Fruit fly (Drosophila melanogaster) whole organism, embryonic: ENCODE data around the gene CG31525.

ENCODE experiments used
- CG11696 ChIP-seq: fragments of 200-800 bp; sonication (Bioruptor generic); IDR thresholded peaks from 2 replicates; pipeline ENCODE4 v1.3.6; 2022; ENCODE audit warnings: missing biosample characterization, missing genetic modification characterization
- CG14050 ChIP-seq: fragments of 200-800 bp; sonication (Bioruptor generic); IDR thresholded peaks from 3 replicates; pipeline ENCODE4 v1.3.6; 2022; ENCODE audit warnings: missing biosample characterization, missing genetic modification characterization
- CG15696 ChIP-seq: fragments of 200-800 bp; sonication (Bioruptor generic); optimal IDR thresholded peaks from 2 replicates; lab custom pipeline; 2019; ENCODE audit warnings: missing biosample characterization, mild to moderate bottlenecking, missing genetic modification characterization, moderate library complexity
- CG1603 ChIP-seq: fragments of 200-800 bp; sonication (Bioruptor generic); optimal IDR thresholded peaks from 2 replicates; lab custom pipeline; 2019; ENCODE audit warnings: missing biosample characterization, mild to moderate bottlenecking, missing genetic modification characterization, moderate library complexity
- CG1647 ChIP-seq: fragments of 200-800 bp; sonication (Bioruptor generic); optimal IDR thresholded peaks from 3 replicates; lab custom pipeline; 2016; ENCODE audit warnings: missing biosample characterization, missing genetic modification characterization
- CG17912 ChIP-seq: fragments of 200-800 bp; sonication (Bioruptor generic); optimal IDR thresholded peaks from 2 replicates; lab custom pipeline; 2018; ENCODE audit warnings: missing biosample characterization, mild to moderate bottlenecking, missing genetic modification characterization
- CG18476 ChIP-seq: fragments of 200-800 bp; sonication (Bioruptor generic); optimal IDR thresholded peaks from 2 replicates; lab custom pipeline; 2016; ENCODE audit warnings: missing biosample characterization, mild to moderate bottlenecking, missing genetic modification characterization
- CG18619 ChIP-seq: fragments of 200-800 bp; sonication (Bioruptor generic); optimal IDR thresholded peaks from 3 replicates; lab custom pipeline; 2017; ENCODE audit warnings: missing biosample characterization, mild to moderate bottlenecking, missing genetic modification characterization
- CG2202 ChIP-seq: fragments of 200-800 bp; sonication (Bioruptor generic); optimal IDR thresholded peaks from 2 replicates; lab custom pipeline; 2018; ENCODE audit warnings: missing biosample characterization, mild to moderate bottlenecking, missing genetic modification characterization
- CG30403 ChIP-seq: fragments of 200-800 bp; sonication (Bioruptor generic); optimal IDR thresholded peaks from 3 replicates; lab custom pipeline; 2016; ENCODE audit warnings: missing biosample characterization, missing genetic modification characterization
- CG32767 ChIP-seq: fragments of 200-800 bp; sonication (Bioruptor generic); IDR thresholded peaks from 2 replicates; pipeline ENCODE4 v1.3.6; 2022; ENCODE audit warnings: missing biosample characterization, missing genetic modification characterization
- CG34376 ChIP-seq: fragments of 200-800 bp; sonication (Bioruptor generic); optimal IDR thresholded peaks from 2 replicates; lab custom pipeline; 2018; ENCODE audit warnings: missing biosample characterization, mild to moderate bottlenecking, missing genetic modification characterization
- CG5953 ChIP-seq: fragments of 200-800 bp; sonication (Bioruptor generic); IDR thresholded peaks from 2 replicates; pipeline ENCODE4 v1.3.6; 2022; ENCODE audit warnings: missing biosample characterization, missing genetic modification characterization
- CG7556 ChIP-seq: fragments of 200-800 bp; sonication (Bioruptor generic); optimal IDR thresholded peaks from 2 replicates; lab custom pipeline; 2017; ENCODE audit warnings: missing biosample characterization, mild to moderate bottlenecking, missing genetic modification characterization
- CG8388 ChIP-seq: fragments of 200-800 bp; sonication (Bioruptor generic); optimal IDR thresholded peaks from 2 replicates; lab custom pipeline; 2019; ENCODE audit warnings: missing biosample characterization, mild to moderate bottlenecking, missing genetic modification characterization, moderate library complexity
- CG8765 ChIP-seq: fragments of 200-800 bp; sonication (Bioruptor generic); IDR thresholded peaks from 2 replicates; pipeline ENCODE4 v1.3.6; 2022; ENCODE audit warnings: missing biosample characterization, missing genetic modification characterization
- CG9932 ChIP-seq: fragments of 200-800 bp; sonication (Bioruptor generic); IDR thresholded peaks from 2 replicates; pipeline ENCODE4 v1.3.6; 2022; ENCODE audit warnings: missing biosample characterization, missing genetic modification characterization
- Dip3 ChIP-seq: fragments of 200-800 bp; sonication (Bioruptor generic); optimal IDR thresholded peaks from 3 replicates; lab custom pipeline; 2016; ENCODE audit warnings: missing biosample characterization, missing genetic modification characterization
- E2f2 ChIP-seq: fragments of 200-800 bp; sonication (Bioruptor generic); IDR thresholded peaks from 2 replicates; pipeline ENCODE4 v1.3.6; 2022; ENCODE audit warnings: missing biosample characterization, missing genetic modification characterization
- Eip74EF ChIP-seq, 2 experiments: fragments of 200-800 bp in 1 of 2; fragments of >200 bp in 1 of 2; sonication (Bioruptor generic) in 1 of 2; optimal IDR thresholded peaks; 2 replicates each; lab custom pipeline; 2017 to 2019; ENCODE audit warnings: missing biosample characterization in 2 of 2, missing genetic modification characterization in 2 of 2, mild to moderate bottlenecking in 1 of 2, moderate library complexity in 1 of 2
- Ets97D ChIP-seq: fragments of 200-800 bp; sonication (Bioruptor generic); optimal IDR thresholded peaks from 3 replicates; lab custom pipeline; 2016; ENCODE audit warnings: missing biosample characterization, missing genetic modification characterization
- Fer1 ChIP-seq: fragments of 200-800 bp; sonication (Bioruptor generic); optimal IDR thresholded peaks from 2 replicates; lab custom pipeline; 2017; ENCODE audit warnings: missing biosample characterization, mild to moderate bottlenecking, missing genetic modification characterization
- Gug ChIP-seq: fragments of 200-800 bp; sonication (Bioruptor generic); IDR thresholded peaks from 4 replicates; pipeline ENCODE4 v1.3.6; 2022; ENCODE audit warnings: missing biosample characterization, missing genetic modification characterization
- MESR4 ChIP-seq: fragments of 200-800 bp; sonication (Bioruptor generic); optimal IDR thresholded peaks from 2 replicates; lab custom pipeline; 2018; ENCODE audit warnings: missing biosample characterization, mild to moderate bottlenecking, missing genetic modification characterization, moderate library complexity
- Mrtf ChIP-seq: fragments of 200-800 bp; sonication (Bioruptor generic); IDR thresholded peaks from 3 replicates; pipeline ENCODE4 v1.3.6; 2022; ENCODE audit warnings: missing biosample characterization, missing genetic modification characterization
- NC2β ChIP-seq: fragments of 200-800 bp; sonication (Bioruptor generic); optimal IDR thresholded peaks from 2 replicates; lab custom pipeline; 2016; ENCODE audit warnings: missing biosample characterization, missing genetic modification characterization
- Nf-YC ChIP-seq: fragments of 200-800 bp; optimal IDR thresholded peaks from 3 replicates; lab custom pipeline; 2019; ENCODE audit warnings: missing biosample characterization, mild to moderate bottlenecking, missing genetic modification characterization, moderate library complexity
- Pdp1 ChIP-seq, 2 experiments: fragments of 200-800 bp; sonication (Bioruptor generic); optimal IDR thresholded peaks; 3 replicates each; lab custom pipeline; 2016; ENCODE audit warnings: missing biosample characterization in 2 of 2, missing genetic modification characterization in 2 of 2, mild to moderate bottlenecking in 1 of 2, moderate library complexity in 1 of 2
- Xrp1 ChIP-seq: fragments of 200-800 bp; sonication (Bioruptor generic); IDR thresholded peaks from 2 replicates; pipeline ENCODE4 v1.3.6; 2022; ENCODE audit warnings: missing biosample characterization, missing genetic modification characterization
- ab ChIP-seq: fragments of 200-800 bp; sonication (Bioruptor generic); optimal IDR thresholded peaks from 2 replicates; lab custom pipeline; 2016; ENCODE audit warnings: missing biosample characterization, missing genetic modification characterization
- aop ChIP-seq: fragments of 200-800 bp; sonication (Bioruptor generic); IDR thresholded peaks from 2 replicates; pipeline ENCODE4 v1.3.6; 2022; ENCODE audit warnings: missing biosample characterization, missing genetic modification characterization
- ase ChIP-seq: fragments of 200-800 bp; sonication (Bioruptor generic); IDR thresholded peaks from 3 replicates; pipeline ENCODE4 v1.3.6; 2022; ENCODE audit warnings: missing biosample characterization, missing genetic modification characterization
- ato ChIP-seq: fragments of 200-800 bp; sonication (Bioruptor generic); IDR thresholded peaks from 2 replicates; pipeline ENCODE4 v1.3.6; 2022; ENCODE audit warnings: missing biosample characterization, missing genetic modification characterization; ENCODE audit not compliant: partially characterized antibody
- br ChIP-seq: fragments of >200 bp; optimal IDR thresholded peaks from 2 replicates; lab custom pipeline; 2017
- chm ChIP-seq: fragments of 200-800 bp; sonication (Bioruptor generic); IDR thresholded peaks from 2 replicates; pipeline ENCODE4 v1.3.6; 2022; ENCODE audit warnings: missing biosample characterization, missing genetic modification characterization
- ci ChIP-seq: fragments of 200-800 bp; sonication (Bioruptor generic); IDR thresholded peaks from 3 replicates; pipeline ENCODE4 v1.3.6; 2022; ENCODE audit warnings: missing biosample characterization, missing genetic modification characterization
- dpn ChIP-seq, 2 experiments: fragments of 200-800 bp; sonication (Bioruptor generic); optimal IDR thresholded peaks; 3 replicates each; lab custom pipeline; 2016; ENCODE audit warnings: missing biosample characterization in 2 of 2, missing genetic modification characterization in 2 of 2
- gce ChIP-seq: fragments of 200-800 bp; sonication (Bioruptor generic); IDR thresholded peaks from 3 replicates; pipeline ENCODE4 v1.3.6; 2022; ENCODE audit warnings: missing biosample characterization, missing genetic modification characterization
- gcm2 ChIP-seq: fragments of 200-800 bp; sonication (Bioruptor generic); optimal IDR thresholded peaks from 2 replicates; lab custom pipeline; 2016; ENCODE audit warnings: missing biosample characterization, missing genetic modification characterization
- insv ChIP-seq, 2 experiments: fragments of 200-800 bp; sonication (Bioruptor generic); optimal IDR thresholded peaks; 3 replicates each; lab custom pipeline; 2016 to 2018; ENCODE audit warnings: missing biosample characterization in 2 of 2, missing genetic modification characterization in 2 of 2
- lov ChIP-seq, 2 experiments: fragments of 200-800 bp in 1 of 2; fragments of >200 bp in 1 of 2; sonication (Bioruptor generic) in 1 of 2; IDR thresholded peaks in 1 of 2; optimal IDR thresholded peaks in 1 of 2; 2 replicates in 1 of 2; 3 replicates in 1 of 2; pipeline versions ENCODE4 v1.3.6 to Lab custom; 2017 to 2022; ENCODE audit warnings: missing biosample characterization in 1 of 2, missing genetic modification characterization in 1 of 2
- maf-S ChIP-seq: fragments of 200-800 bp; sonication (Bioruptor generic); optimal IDR thresholded peaks from 2 replicates; lab custom pipeline; 2016; ENCODE audit warnings: missing biosample characterization, missing genetic modification characterization
- mirr ChIP-seq: fragments of 200-800 bp; sonication (Bioruptor generic); optimal IDR thresholded peaks from 3 replicates; lab custom pipeline; 2018; ENCODE audit warnings: missing biosample characterization, mild to moderate bottlenecking, missing genetic modification characterization
- nmo ChIP-seq: fragments of 200-800 bp; sonication (Bioruptor generic); optimal IDR thresholded peaks from 2 replicates; lab custom pipeline; 2018; ENCODE audit warnings: missing biosample characterization, mild to moderate bottlenecking, missing genetic modification characterization, moderate library complexity
- pros ChIP-seq: fragments of 200-800 bp; sonication (Bioruptor generic); optimal IDR thresholded peaks from 3 replicates; lab custom pipeline; 2019; ENCODE audit warnings: missing biosample characterization, mild to moderate bottlenecking, missing genetic modification characterization, moderate library complexity
- ranshi ChIP-seq: fragments of 200-800 bp; sonication (Bioruptor generic); IDR thresholded peaks from 2 replicates; pipeline ENCODE4 v1.3.6; 2022; ENCODE audit warnings: missing biosample characterization, missing genetic modification characterization
- trem ChIP-seq: fragments of 200-800 bp; optimal IDR thresholded peaks from 3 replicates; lab custom pipeline; 2019; ENCODE audit warnings: missing biosample characterization, mild to moderate bottlenecking, missing genetic modification characterization, moderate library complexity
- ttk ChIP-seq: fragments of 200-800 bp; sonication (Bioruptor generic); IDR thresholded peaks from 2 replicates; pipeline ENCODE4 v2.1.2; 2022; ENCODE audit warnings: missing biosample characterization, missing genetic modification characterization
- vnd ChIP-seq: fragments of 200-800 bp; sonication (Bioruptor generic); IDR thresholded peaks from 3 replicates; pipeline ENCODE4 v1.3.6; 2022; ENCODE audit warnings: missing biosample characterization, missing genetic modification characterization; ENCODE audit not compliant: partially characterized antibody

CG31525 gene

dm6 chr3R:4381079-4381919 lies 45.5 kb upstream of the CG31525 start, which contains the start of gene Cont (continued):
- TF ChIP-seq lov (optimal IDR thresholded peaks at IDR 0.05; lab: Kevin White, UChicago) (no peak), lov (GFP tag; IDR thresholded peaks at IDR 0.05; lab: Robert Waterston, UW) (no peak), CG18476 (GFP tag; lab: Kevin White, UChicago) (peak; percentile 9), ase (GFP tag; lab: Robert Waterston, UW) (no peak), gcm2 (GFP tag; lab: Kevin White, UChicago) (no peak), CG9932 (GFP tag; lab: Robert Waterston, UW) (peak; percentile 46; the same call in 1 of the 2 replicates), ab (GFP tag; lab: Kevin White, UChicago) (no peak), CG2202 (tag; lab: Kevin White, UChicago) (no peak), CG32767 (GFP tag; lab: Robert Waterston, UW) (no peak), CG11696 (GFP tag; lab: Robert Waterston, UW) (no peak), Pdp1 (GFP tag; optimal IDR thresholded peaks at IDR 0.05; lab: Kevin White, UChicago) (peak in 1 of 2 experiments; percentile 14), mirr (GFP tag; lab: Kevin White, UChicago) (no peak), Nf-YC (tag; lab: Kevin White, UChicago) (peak; percentile 0), gce (GFP tag; lab: Robert Waterston, UW) (no peak), ttk (GFP tag; lab: Robert Waterston, UW) (no peak), vnd (GFP tag; lab: Robert Waterston, UW) (peak; percentile 86), pros (no peak), CG18619 (GFP tag; lab: Kevin White, UChicago) (no peak), Ets97D (peak; percentile 38), maf-S (GFP tag; lab: Kevin White, UChicago) (no peak), trem (peak; percentile 60), dpn (GFP tag; optimal IDR thresholded peaks at IDR 0.05; lab: Kevin White, UChicago) (no peak), Dip3 (GFP tag; lab: Kevin White, UChicago) (no peak), CG8388 (GFP tag; lab: Kevin White, UChicago) (no peak), chm (no peak), MESR4 (peak; percentile 72), aop (GFP tag; lab: Robert Waterston, UW) (no peak), Xrp1 (GFP tag; lab: Robert Waterston, UW) (0 out of 2 replicates have a peak, but pooled peaks have one; percentile 21), Eip74EF (GFP tag; optimal IDR thresholded peaks at IDR 0.05; lab: Kevin White, UChicago) (no peak), CG30403 (no peak), CG1603 (tag; lab: Kevin White, UChicago) (peak; percentile 68), CG8765 (GFP tag; lab: Robert Waterston, UW) (no peak), nmo (GFP tag; lab: Kevin White, UChicago) (peak; percentile 30), CG5953 (no peak), br (lab: Kevin White, UChicago) (no peak), ato (peak; percentile 97), CG1647 (no peak), insv (GFP tag; optimal IDR thresholded peaks at IDR 0.05; lab: Kevin White, UChicago) (no peak), CG17912 (no peak), ranshi (GFP tag; lab: Robert Waterston, UW) (no peak), CG34376 (GFP tag; lab: Kevin White, UChicago) (no peak), Fer1 (peak; percentile 1), CG7556 (no peak), CG15696 (tag; lab: Kevin White, UChicago) (no peak), Gug (peak; percentile 14; the same call in 1 of the 4 replicates), CG14050 (GFP tag; lab: Robert Waterston, UW) (no peak), ci (GFP tag; lab: Robert Waterston, UW) (0 out of 3 replicates have a peak, but pooled peaks have one; percentile 53), NC2β (peak; percentile 21), E2f2 (peak; percentile 98), Mrtf (GFP tag; lab: Robert Waterston, UW) (no peak)
